Worm (Caenorhabditis elegans): ENCODE results near the gene col-161.

- no peak for TF ChIP-seq ztf-4 (tag; optimal IDR thresholded peaks at IDR 0.05)
- no peak for TF ChIP-seq lsy-2 (tag; optimal IDR thresholded peaks at IDR 0.05)
- no peak for TF ChIP-seq zag-1 (tag; optimal IDR thresholded peaks at IDR 0.05)
- no peak for TF ChIP-seq unc-39 (tag; optimal IDR thresholded peaks at IDR 0.05)
- TF ChIP-seq elt-1 (tag; optimal IDR thresholded peaks at IDR 0.05): no peak
- TF ChIP-seq fos-1 (tag; optimal IDR thresholded peaks at IDR 0.05): no peak
- no peak for TF ChIP-seq egl-27 (tag; optimal IDR thresholded peaks at IDR 0.05)
- TF ChIP-seq nhr-237 (tag; optimal IDR thresholded peaks at IDR 0.05): no peak
Observed at ce11 chrV:13275959-13276358, 41.9 kb downstream of the col-161 start, which contains the start of gene F32F2.4.
